Worm (Caenorhabditis elegans) whole organism, L4 larva: Measurements from ENCODE around the gene abhd-14.

ENCODE experiments used
- D1046.2 ChIP-seq: fragments of 200-800 bp; sonication (Bioruptor generic); IDR thresholded peaks from 2 replicates; pipeline ENCODE4 v1.3.6; 2022; ENCODE audit warnings: missing genetic modification characterization, missing compliant biosample characterization
- F10B5.3 ChIP-seq: sonication (generic microtip); optimal IDR thresholded peaks from 2 replicates; lab custom pipeline; 2016; ENCODE audit warnings: mild to moderate bottlenecking, missing genetic modification characterization, missing compliant biosample characterization
- F26F4.8 ChIP-seq: fragments of 200-800 bp; sonication (Bioruptor generic); conservative IDR thresholded peaks from 2 replicates; pipeline ENCODE4 v1.3.6; 2022; ENCODE audit warnings: missing genetic modification characterization, missing compliant biosample characterization
- F44E2.7 ChIP-seq: fragments of 200-800 bp; sonication (Bioruptor generic); IDR thresholded peaks from 2 replicates; pipeline ENCODE4 v2.1.2; 2022; ENCODE audit warnings: missing genetic modification characterization, missing compliant biosample characterization
- R02D3.7 ChIP-seq: fragments of 150-350 bp; sonication (generic microtip); optimal IDR thresholded peaks from 3 replicates; lab custom pipeline; 2014; ENCODE audit warnings: missing biosample characterization, missing genetic modification characterization
- Y5F2A.4 ChIP-seq: fragments of 200-800 bp; sonication (Bioruptor generic); optimal IDR thresholded peaks from 2 replicates; lab custom pipeline; 2018; ENCODE audit warnings: mild to moderate bottlenecking, missing genetic modification characterization, missing compliant biosample characterization
- aha-1 ChIP-seq: fragments of 150-350 bp; peaks from one replicate; lab custom pipeline; 2014; ENCODE audit warnings: missing biosample characterization, missing genetic modification characterization
- ama-1 ChIP-seq: fragments of 150-350 bp; optimal IDR thresholded peaks from 2 replicates; lab custom pipeline; 2014; ENCODE audit warnings: inconsistent platforms, mixed read lengths
- ceh-32 ChIP-seq: sonication (generic microtip); optimal IDR thresholded peaks from 2 replicates; lab custom pipeline; 2016; ENCODE audit warnings: mild to moderate bottlenecking, missing genetic modification characterization, missing compliant biosample characterization; ENCODE audit not compliant: poor library complexity
- ces-1 ChIP-seq: fragments of 150-350 bp; sonication (generic microtip); optimal IDR thresholded peaks from 4 replicates; lab custom pipeline; 2014; ENCODE audit warnings: missing biosample characterization, missing genetic modification reagents, missing genetic modification characterization
- cey-2 ChIP-seq: sonication (generic microtip); optimal IDR thresholded peaks from 3 replicates; lab custom pipeline; 2017; ENCODE audit warnings: missing genetic modification characterization, mild to moderate bottlenecking, missing compliant biosample characterization, antibody characterized with exemption, borderline replicate concordance; ENCODE audit not compliant: insufficient read depth
- daf-16 ChIP-seq, 3 experiments: sonication (generic microtip); optimal IDR thresholded peaks; 2 replicates each; lab custom pipeline; 2016 to 2017; ENCODE audit warnings: missing genetic modification characterization in 3 of 3, missing genetic modification reagents in 3 of 3, mild to moderate bottlenecking in 2 of 3, missing compliant biosample characterization in 2 of 3, missing biosample characterization in 1 of 3, moderate library complexity in 1 of 3
- daf-8 ChIP-seq: fragments of 200-800 bp; sonication (Bioruptor generic); IDR thresholded peaks from 2 replicates; pipeline ENCODE4 v1.3.6; 2022; ENCODE audit warnings: missing genetic modification characterization, missing compliant biosample characterization
- dpl-1 ChIP-seq: fragments of 150-350 bp; optimal IDR thresholded peaks from 2 replicates; lab custom pipeline; 2014; ENCODE audit warnings: missing biosample characterization, missing genetic modification reagents, missing genetic modification characterization
- dve-1 ChIP-seq: sonication (generic microtip); optimal IDR thresholded peaks from 2 replicates; lab custom pipeline; 2017; ENCODE audit warnings: antibody characterized with exemption, mild to moderate bottlenecking, missing genetic modification characterization, missing compliant biosample characterization; ENCODE audit not compliant: insufficient read depth
- fos-1 ChIP-seq: fragments of 150-350 bp; optimal IDR thresholded peaks from 2 replicates; lab custom pipeline; 2014; ENCODE audit warnings: missing biosample characterization, missing genetic modification characterization
- hlh-11 ChIP-seq: fragments of 200-800 bp; sonication (Bioruptor generic); optimal IDR thresholded peaks from 2 replicates; lab custom pipeline; 2018; ENCODE audit warnings: mild to moderate bottlenecking, missing genetic modification characterization, missing compliant biosample characterization
- hmg-1.1 ChIP-seq: fragments of 200-800 bp; sonication (Bioruptor generic); IDR thresholded peaks from 2 replicates; pipeline ENCODE4 v1.3.6; 2022; ENCODE audit warnings: missing genetic modification reagents, missing genetic modification characterization, missing compliant biosample characterization
- jun-1 ChIP-seq: fragments of 150-350 bp; optimal IDR thresholded peaks from 2 replicates; lab custom pipeline; 2014; ENCODE audit warnings: missing biosample characterization, missing genetic modification reagents, missing genetic modification characterization
- lin-1 ChIP-seq: fragments of 200-800 bp; sonication (Bioruptor generic); IDR thresholded peaks from 2 replicates; pipeline ENCODE4 v1.3.6; 2022; ENCODE audit warnings: missing genetic modification reagents, missing genetic modification characterization, missing compliant biosample characterization
- lin-29 ChIP-seq: fragments of 200-800 bp; sonication (Bioruptor generic); IDR thresholded peaks from 2 replicates; pipeline ENCODE4 v1.3.6; 2022; ENCODE audit warnings: missing genetic modification reagents, missing genetic modification characterization, missing compliant biosample characterization
- lin-39 ChIP-seq: fragments of 150-350 bp; optimal IDR thresholded peaks from 2 replicates; lab custom pipeline; 2014; ENCODE audit warnings: missing biosample characterization, missing genetic modification reagents, missing genetic modification characterization
- lsy-2 ChIP-seq, 2 experiments: fragments of 150-350 bp in 1 of 2; sonication (generic microtip) in 1 of 2; optimal IDR thresholded peaks; 2 replicates each; lab custom pipeline; 2014 to 2017; ENCODE audit warnings: missing biosample characterization in 2 of 2, missing genetic modification characterization in 2 of 2
- madf-5 ChIP-seq, 2 experiments: fragments of 200-800 bp; sonication (Bioruptor generic); IDR thresholded peaks; 2 replicates each; pipeline ENCODE4 v1.3.6; 2022; ENCODE audit warnings: missing compliant biosample characterization in 2 of 2, missing genetic modification characterization in 2 of 2
- mxl-3 ChIP-seq: fragments of 200-800 bp; sonication (Bioruptor generic); optimal IDR thresholded peaks from 2 replicates; lab custom pipeline; 2018; ENCODE audit warnings: mild to moderate bottlenecking, missing genetic modification characterization, missing compliant biosample characterization
- nhr-11 ChIP-seq: fragments of 150-350 bp; optimal IDR thresholded peaks from 2 replicates; lab custom pipeline; 2014; ENCODE audit warnings: missing biosample characterization, missing genetic modification characterization
- nhr-111 ChIP-seq: fragments of 200-800 bp; sonication (Bioruptor generic); optimal IDR thresholded peaks from 2 replicates; lab custom pipeline; 2018; ENCODE audit warnings: mild to moderate bottlenecking, missing genetic modification characterization, missing compliant biosample characterization
- nhr-237 ChIP-seq: sonication (generic microtip); optimal IDR thresholded peaks from 2 replicates; lab custom pipeline; 2017; ENCODE audit warnings: missing biosample characterization, missing genetic modification characterization
- nhr-41 ChIP-seq: fragments of 200-800 bp; sonication (Bioruptor generic); IDR thresholded peaks from 2 replicates; pipeline ENCODE4 v1.3.6; 2022; ENCODE audit warnings: missing genetic modification reagents, missing genetic modification characterization, missing compliant biosample characterization
- nhr-6 ChIP-seq: fragments of 150-350 bp; optimal IDR thresholded peaks from 2 replicates; lab custom pipeline; 2014; ENCODE audit warnings: missing biosample characterization, missing genetic modification characterization
- nhr-77 ChIP-seq: fragments of 150-350 bp; optimal IDR thresholded peaks from 2 replicates; lab custom pipeline; 2014; ENCODE audit warnings: missing biosample characterization, missing genetic modification characterization
- pha-4 ChIP-seq, 2 experiments: fragments of 150-350 bp in 1 of 2; fragments of 200-800 bp in 1 of 2; sonication (Bioruptor generic) in 1 of 2; IDR thresholded peaks in 1 of 2; optimal IDR thresholded peaks in 1 of 2; 2 replicates each; pipeline versions ENCODE4 v1.3.6 to Lab custom; 2014 to 2022; ENCODE audit warnings: missing genetic modification characterization in 2 of 2, missing genetic modification reagents in 2 of 2, missing biosample characterization in 1 of 2, missing compliant biosample characterization in 1 of 2
- pqm-1 ChIP-seq: sonication (generic microtip); optimal IDR thresholded peaks from 2 replicates; lab custom pipeline; 2017; ENCODE audit warnings: missing biosample characterization, missing genetic modification characterization
- rbr-2 ChIP-seq: sonication (generic microtip); optimal IDR thresholded peaks from 2 replicates; lab custom pipeline; 2016; ENCODE audit warnings: missing genotype, missing genetic modification characterization, missing compliant biosample characterization
- sdz-12 ChIP-seq: fragments of 200-800 bp; sonication (Bioruptor generic); optimal IDR thresholded peaks from 2 replicates; lab custom pipeline; 2018; ENCODE audit warnings: mild to moderate bottlenecking, missing genetic modification characterization, missing compliant biosample characterization
- set-16 ChIP-seq: fragments of 200-800 bp; sonication (Bioruptor generic); IDR thresholded peaks from 2 replicates; pipeline ENCODE4 v1.3.6; 2022; ENCODE audit warnings: missing genetic modification reagents, missing genetic modification characterization, missing compliant biosample characterization
- snpc-4 ChIP-seq: fragments of 150-350 bp; optimal IDR thresholded peaks from 2 replicates; lab custom pipeline; 2014; ENCODE audit warnings: missing biosample characterization, missing genetic modification characterization
- spr-1 ChIP-seq: sonication (generic microtip); optimal IDR thresholded peaks from 2 replicates; lab custom pipeline; 2016; ENCODE audit warnings: mild to moderate bottlenecking, missing genetic modification characterization, missing compliant biosample characterization
- tag-97 ChIP-seq: fragments of 200-800 bp; sonication (Bioruptor generic); IDR thresholded peaks from 2 replicates; pipeline ENCODE4 v1.3.6; 2022; ENCODE audit warnings: missing genetic modification characterization, missing compliant biosample characterization
- tra-1 ChIP-seq: fragments of 200-800 bp; sonication (Bioruptor generic); IDR thresholded peaks from 2 replicates; pipeline ENCODE4 v1.3.6; 2022; ENCODE audit warnings: missing genetic modification reagents, missing genetic modification characterization, missing compliant biosample characterization
- unc-130 ChIP-seq: sonication (generic microtip); optimal IDR thresholded peaks from 2 replicates; lab custom pipeline; 2016; ENCODE audit warnings: missing genetic modification reagents, missing genetic modification characterization, missing compliant biosample characterization
- unc-62 ChIP-seq, 3 experiments: fragments of 150-350 bp in 1 of 3; sonication (generic microtip); optimal IDR thresholded peaks in 2 of 3; peaks in 1 of 3; 1 replicate in 1 of 3; 2 replicates in 2 of 3; lab custom pipeline; 2014 to 2017; ENCODE audit warnings: missing biosample characterization in 3 of 3, missing genetic modification characterization in 3 of 3, missing genetic modification reagents in 3 of 3, missing genotype in 1 of 3
- zfp-2 ChIP-seq: sonication (generic microtip); optimal IDR thresholded peaks from 2 replicates; lab custom pipeline; 2016; ENCODE audit warnings: mild to moderate bottlenecking, missing genetic modification characterization, missing compliant biosample characterization
- zfp-3 ChIP-seq: fragments of 200-800 bp; sonication (Bioruptor generic); conservative IDR thresholded peaks from 2 replicates; pipeline ENCODE4 v1.3.6; 2022; ENCODE audit warnings: missing genetic modification reagents, missing genetic modification characterization, missing compliant biosample characterization
- zip-2 ChIP-seq: fragments of 150-350 bp; optimal IDR thresholded peaks from 2 replicates; lab custom pipeline; 2014; ENCODE audit warnings: missing biosample characterization, missing genetic modification characterization
- ztf-7 ChIP-seq: fragments of 150-350 bp; optimal IDR thresholded peaks from 2 replicates; lab custom pipeline; 2014; ENCODE audit warnings: missing biosample characterization, missing genetic modification characterization

Gene abhd-14

DNA sequence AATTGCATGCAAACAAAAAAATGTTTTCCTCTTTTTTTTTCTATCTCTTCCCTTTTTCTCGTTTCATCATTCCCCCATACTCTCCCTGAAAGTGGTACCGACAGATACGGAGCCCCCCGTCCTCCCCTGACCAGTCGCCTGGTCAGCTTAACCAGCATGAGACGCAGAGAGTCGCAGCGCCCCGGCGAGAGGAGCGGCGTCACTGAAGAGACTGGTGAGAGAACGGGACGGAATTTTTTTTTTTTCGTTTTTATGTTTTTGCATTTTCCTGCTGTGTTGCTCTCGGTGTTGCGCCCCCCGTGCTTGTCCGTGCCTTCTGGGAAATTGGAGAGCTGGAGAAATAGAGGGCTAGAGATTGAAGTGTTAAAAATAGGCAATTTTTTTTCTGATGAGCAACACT is 40.5 kb upstream of the abhd-14 start (continued):
- TF ChIP-seq lin-29 (GFP tag; lab: Robert Waterston, UW) = 0 out of 2 replicates have a peak, but pooled peaks have one; percentile 15
- TF ChIP-seq sdz-12 (GFP tag; lab: Kevin White, UChicago) = no peak
- TF ChIP-seq ztf-7 = no peak
- TF ChIP-seq zfp-3 (GFP tag; lab: Robert Waterston, UW) = no peak
- TF ChIP-seq, all 104 proteins: peak for 51

DNA sequence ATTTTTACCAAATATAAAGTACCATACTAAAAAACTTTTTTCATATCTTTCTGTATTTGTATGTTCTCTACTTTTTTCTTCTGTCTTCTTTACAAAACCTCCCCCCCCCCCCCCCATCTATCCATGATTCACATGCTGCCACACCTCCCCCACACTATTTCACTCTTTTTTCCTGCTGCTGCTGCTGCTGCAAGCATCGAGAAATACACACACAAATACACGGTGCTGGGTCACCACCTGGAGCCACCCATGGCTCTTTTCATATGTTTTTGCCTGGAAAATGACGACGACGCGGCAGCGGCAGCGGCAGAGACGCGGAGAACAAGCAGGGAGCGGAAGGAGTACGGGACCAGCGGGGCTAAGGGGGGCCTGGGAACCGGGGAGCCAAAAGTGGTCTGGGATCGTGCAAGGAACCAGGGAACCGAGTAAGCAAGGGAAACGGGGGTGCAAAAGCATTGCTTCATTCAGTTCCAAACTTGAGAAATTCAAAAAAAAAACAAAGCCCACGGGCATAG is 38.9 kb upstream of the abhd-14 start:
- TF ChIP-seq unc-62 (GFP tag; optimal IDR thresholded peaks at IDR 0.05 in 1 of 2; lab: Kevin White, UChicago) (no peak), unc-62 (tag; optimal IDR thresholded peaks at IDR 0.05; lab: Kevin White, UChicago) (no peak), lin-29 (GFP tag; lab: Robert Waterston, UW) (no peak), aha-1 (peak; percentile 65), F26F4.8 (GFP tag; lab: Robert Waterston, UW) (no peak), daf-8 (no peak), F44E2.7 (no peak), jun-1 (tag; lab: Kevin White, UChicago) (no peak), hlh-11 (tag; lab: Kevin White, UChicago) (peak; percentile 72), pha-4 (GFP tag; IDR thresholded peaks at IDR 0.05; lab: Robert Waterston, UW) (peak; percentile 33; the same call in 1 of the 2 replicates), pha-4 (tag; optimal IDR thresholded peaks at IDR 0.05; lab: Kevin White, UChicago) (no peak), set-16 (GFP tag; lab: Robert Waterston, UW) (peak; percentile 92), daf-16 (GFP tag; optimal IDR thresholded peaks at IDR 0.05; lab: Kevin White, UChicago) (no peak), daf-16 (tag; optimal IDR thresholded peaks at IDR 0.05; lab: Kevin White, UChicago) (peak; percentile 2), Y5F2A.4 (GFP tag; lab: Kevin White, UChicago) (no peak), ama-1 (lab: Kevin White, UChicago) (no peak), nhr-11 (tag; lab: Kevin White, UChicago) (no peak), F10B5.3 (tag; lab: Kevin White, UChicago) (no peak)

- TF ChIP-seq D1046.2 (no peak), zip-2 (tag; lab: Kevin White, UChicago) (no peak), rbr-2 (peak; percentile 35), fos-1 (tag; lab: Kevin White, UChicago) (no peak), mxl-3 (GFP tag; lab: Kevin White, UChicago) (peak; percentile 8), ceh-32 (tag; lab: Kevin White, UChicago) (peak; percentile 25), tra-1 (no peak), unc-130 (GFP tag; lab: Kevin White, UChicago) (no peak), madf-5 (GFP tag; IDR thresholded peaks at IDR 0.05; lab: Robert Waterston, UW) (no peak), snpc-4 (no peak), nhr-77 (tag; lab: Kevin White, UChicago) (peak; percentile 55), R02D3.7 (tag; lab: Kevin White, UChicago) (no peak), spr-1 (peak; percentile 87), F44E2.7 (no peak), nhr-41 (GFP tag; lab: Robert Waterston, UW) (0 out of 2 replicates have a peak, but pooled peaks have one; percentile 27), dve-1 (tag; lab: Kevin White, UChicago) (peak; percentile 53), ces-1 (no peak), lin-39 (no peak), nhr-111 (GFP tag; lab: Kevin White, UChicago) (peak; percentile 41), tag-97 (GFP tag; lab: Robert Waterston, UW) (0 out of 2 replicates have a peak, but pooled peaks have one; percentile 33), lsy-2 (tag; optimal IDR thresholded peaks at IDR 0.05; lab: Kevin White, UChicago) (peak in 1 of 2 experiments; percentile 1), cey-2 (tag; lab: Kevin White, UChicago) (no peak), pqm-1 (tag; lab: Kevin White, UChicago) (peak; percentile 47), Y5F2A.4 (GFP tag; lab: Kevin White, UChicago) (no peak), nhr-6 (tag; lab: Kevin White, UChicago) (peak; percentile 15), set-16 (GFP tag; lab: Robert Waterston, UW) (peak; percentile 99), dpl-1 (GFP tag; lab: Kevin White, UChicago) (no peak), zfp-2 (no peak), hmg-1.1 (GFP tag; lab: Robert Waterston, UW) (peak; percentile 82), lin-1 (peak; percentile 51; the same call in 1 of the 2 replicates), nhr-237 (tag; lab: Kevin White, UChicago) (no peak)
Measured at ce11 chrIV:1067430-1067829, 37.6 kb upstream of the abhd-14 start, which contains the start of gene znf-782. Gene znf-782, minus strand, starts transcription at chrIV:1067525.
